Worm (Caenorhabditis elegans): ENCODE results near the gene T02H6.3.

DNA sequence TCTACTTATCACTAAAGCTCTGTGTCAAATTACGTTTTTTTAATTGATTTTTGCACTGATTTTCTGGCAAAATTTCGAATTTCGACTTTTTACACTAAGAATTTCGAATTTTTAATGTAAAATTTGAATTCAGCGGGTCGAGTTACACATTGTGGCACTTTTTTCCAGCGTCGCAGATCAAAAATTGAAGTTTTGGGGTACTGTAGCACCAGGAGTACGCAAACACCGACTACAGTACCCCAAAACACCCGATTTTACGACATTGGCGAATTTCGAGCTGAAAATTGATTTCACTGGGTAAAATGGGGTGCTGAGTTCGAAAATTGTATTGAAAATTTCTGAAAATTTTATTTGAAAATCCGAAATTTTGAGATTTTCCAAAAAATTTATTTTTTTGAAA lies 40.7 kb downstream of the T02H6.3 start:
- TF ChIP-seq W03F9.2 (tag; optimal IDR thresholded peaks at IDR 0.05), result no peak
- TF ChIP-seq dao-5 (tag; optimal IDR thresholded peaks at IDR 0.05), result no peak

Measured in whole organism, L4/young adult.